Fruit fly (Drosophila melanogaster): ENCODE data around the gene CG10970.

CG10970 gene

dm6 chrX:9044857-9045256, 26.4 kb downstream of the CG10970 start:
- TF ChIP-seq dl (GFP tag; optimal IDR thresholded peaks at IDR 0.05; ENCODE audit: insufficient read depth in 1 of 2, partially characterized antibody in 2 of 2), result no peak
- peak; percentile 3 for TF ChIP-seq Sp1 (GFP tag; optimal IDR thresholded peaks at IDR 0.05)
- TF ChIP-seq Jra (GFP tag; optimal IDR thresholded peaks at IDR 0.05), result no peak
- TF ChIP-seq Hr83 (GFP tag; optimal IDR thresholded peaks at IDR 0.05; ENCODE audit: poor library complexity, severe bottlenecking), result peak; percentile 7
- TF ChIP-seq N (GFP tag; optimal IDR thresholded peaks at IDR 0.05), result no peak
- TF ChIP-seq lola (GFP tag; optimal IDR thresholded peaks at IDR 0.05), result no peak
- peak; percentile 1 for TF ChIP-seq rgr (GFP tag; optimal IDR thresholded peaks at IDR 0.05)

- TF ChIP-seq br (GFP tag; optimal IDR thresholded peaks at IDR 0.05) (no peak), dl (GFP tag; optimal IDR thresholded peaks at IDR 0.05; ENCODE audit: insufficient read depth in 1 of 2, partially characterized antibody in 2 of 2) (no peak), Dif (GFP tag; optimal IDR thresholded peaks at IDR 0.05; ENCODE audit: partially characterized antibody) (no peak), Rel (GFP tag; optimal IDR thresholded peaks at IDR 0.05) (no peak), Rel (tag; optimal IDR thresholded peaks at IDR 0.05) (no peak), OdsH (GFP tag; optimal IDR thresholded peaks at IDR 0.05) (no peak), usp (GFP tag; optimal IDR thresholded peaks at IDR 0.05) (no peak), pan (optimal IDR thresholded peaks at IDR 0.05) (no peak)
Observed at dm6 chrX:9043711-9044505, 27.3 kb downstream of the CG10970 start.

dm6 chrX:9042457-9043045, 28.7 kb downstream of the CG10970 start:
- TF ChIP-seq Abd-B (GFP tag; optimal IDR thresholded peaks at IDR 0.05), result no peak
- no peak for TF ChIP-seq Jra (GFP tag; optimal IDR thresholded peaks at IDR 0.05)
- TF ChIP-seq Rel (GFP tag; optimal IDR thresholded peaks at IDR 0.05), result no peak
- no peak for TF ChIP-seq Rel (tag; optimal IDR thresholded peaks at IDR 0.05)
- TF ChIP-seq sv (GFP tag; optimal IDR thresholded peaks at IDR 0.05), result no peak
- TF ChIP-seq Vsx2 (GFP tag; optimal IDR thresholded peaks at IDR 0.05; ENCODE audit: partially characterized antibody), result peak; percentile 76
- no peak for TF ChIP-seq CG9705 (GFP tag; optimal IDR thresholded peaks at IDR 0.05)
- no peak for TF ChIP-seq woc (GFP tag; optimal IDR thresholded peaks at IDR 0.05)
- TF ChIP-seq CG32264 (GFP tag; optimal IDR thresholded peaks at IDR 0.05), result no peak
- peak; percentile 37 for TF ChIP-seq Hnf4 (GFP tag; optimal IDR thresholded peaks at IDR 0.05)
- no peak for TF ChIP-seq Dfd (GFP tag; optimal IDR thresholded peaks at IDR 0.05)
- TF ChIP-seq sage (GFP tag; optimal IDR thresholded peaks at IDR 0.05), result no peak
- TF ChIP-seq Sp1 (GFP tag; optimal IDR thresholded peaks at IDR 0.05), result peak; percentile 0
- TF ChIP-seq dl (GFP tag; optimal IDR thresholded peaks at IDR 0.05; ENCODE audit: insufficient read depth in 1 of 2, partially characterized antibody in 2 of 2), result peak; percentile 78 to 83
- TF ChIP-seq ey (GFP tag; optimal IDR thresholded peaks at IDR 0.05), result peak; percentile 40
- peak; percentile 44 for TF ChIP-seq Hr83 (GFP tag; optimal IDR thresholded peaks at IDR 0.05; ENCODE audit: poor library complexity, severe bottlenecking)
- TF ChIP-seq Mio (GFP tag; optimal IDR thresholded peaks at IDR 0.05), result no peak
- TF ChIP-seq tai (GFP tag; optimal IDR thresholded peaks at IDR 0.05), result no peak
- peak; percentile 53 for TF ChIP-seq rgr (GFP tag; optimal IDR thresholded peaks at IDR 0.05)
- no peak for TF ChIP-seq GATAd (GFP tag; optimal IDR thresholded peaks at IDR 0.05)
- TF ChIP-seq Dif (GFP tag; optimal IDR thresholded peaks at IDR 0.05; ENCODE audit: partially characterized antibody), result peak; percentile 86
- no peak for TF ChIP-seq lola (GFP tag; optimal IDR thresholded peaks at IDR 0.05)
- no peak for TF ChIP-seq N (GFP tag; optimal IDR thresholded peaks at IDR 0.05)
- TF ChIP-seq jim (GFP tag; optimal IDR thresholded peaks at IDR 0.05), result no peak
- peak; percentile 59 for TF ChIP-seq h (GFP tag; optimal IDR thresholded peaks at IDR 0.05)
- no peak for TF ChIP-seq Hr78 (GFP tag; optimal IDR thresholded peaks at IDR 0.05)
- TF ChIP-seq OdsH (GFP tag; optimal IDR thresholded peaks at IDR 0.05), result peak; percentile 27
- TF ChIP-seq usp (GFP tag; optimal IDR thresholded peaks at IDR 0.05), result no peak
- TF ChIP-seq dmrt93B (GFP tag; optimal IDR thresholded peaks at IDR 0.05), result no peak
- peak; percentile 16 for TF ChIP-seq CrebA (GFP tag; optimal IDR thresholded peaks at IDR 0.05; ENCODE audit: borderline replicate concordance)
- peak; percentile 35 for TF ChIP-seq br (GFP tag; optimal IDR thresholded peaks at IDR 0.05)
- no peak for TF ChIP-seq Myc (optimal IDR thresholded peaks at IDR 0.05)
- no peak for TF ChIP-seq pan (optimal IDR thresholded peaks at IDR 0.05)
- peak; percentile 67 for TF ChIP-seq fru (GFP tag; optimal IDR thresholded peaks at IDR 0.05)
- TF ChIP-seq foxo (GFP tag; optimal IDR thresholded peaks at IDR 0.05), result peak in 1 of 2 experiments; percentile 45
- no peak for TF ChIP-seq dsf (GFP tag; optimal IDR thresholded peaks at IDR 0.05; ENCODE audit: borderline replicate concordance)
- TF ChIP-seq HLH106 (tag; optimal IDR thresholded peaks at IDR 0.05), result peak; percentile 50
